Worm (Caenorhabditis elegans) whole organism, young adult: Measurements from ENCODE around the gene str-86.

Experiments used
- C06A6.2 ChIP-seq: fragments of 200-800 bp; sonication (Bioruptor generic); conservative IDR thresholded peaks from 2 replicates; pipeline ENCODE4 v1.3.6; 2022; ENCODE audit warnings: missing genetic modification characterization, missing compliant biosample characterization
- D2030.7 ChIP-seq: fragments of 200-800 bp; sonication (Bioruptor generic); IDR thresholded peaks from 2 replicates; pipeline ENCODE4 v1.3.6; 2022; ENCODE audit warnings: missing genetic modification reagents, missing genetic modification characterization, missing compliant biosample characterization
- F10E7.11 ChIP-seq: sonication (generic microtip); optimal IDR thresholded peaks from 2 replicates; lab custom pipeline; 2017; ENCODE audit warnings: mild to moderate bottlenecking, missing genetic modification characterization, moderate library complexity, missing compliant biosample characterization
- F33H1.4 ChIP-seq: fragments of 200-800 bp; sonication (Bioruptor generic); IDR thresholded peaks from 2 replicates; pipeline ENCODE4 v1.3.6; 2022; ENCODE audit warnings: missing genetic modification reagents, missing genetic modification characterization, missing compliant biosample characterization
- F52B5.7 ChIP-seq: sonication (generic microtip); optimal IDR thresholded peaks from 2 replicates; lab custom pipeline; 2016; ENCODE audit warnings: mild to moderate bottlenecking, missing genetic modification characterization, missing compliant biosample characterization
- F57C9.4 ChIP-seq: sonication (generic microtip); optimal IDR thresholded peaks from 2 replicates; lab custom pipeline; 2017; ENCODE audit warnings: mild to moderate bottlenecking, missing genetic modification characterization, missing compliant biosample characterization
- Y53F4B.3 ChIP-seq: fragments of 200-800 bp; sonication (Bioruptor generic); IDR thresholded peaks from 2 replicates; pipeline ENCODE4 v1.3.6; 2022; ENCODE audit warnings: missing genetic modification reagents, missing genetic modification characterization, missing compliant biosample characterization
- Y56A3A.18 ChIP-seq: fragments of 200-800 bp; sonication (Bioruptor generic); IDR thresholded peaks from 2 replicates; pipeline ENCODE4 v1.3.6; 2022; ENCODE audit warnings: missing genetic modification reagents, missing genetic modification characterization, missing compliant biosample characterization
- Y67H2A.10 ChIP-seq: fragments of 200-800 bp; sonication (Bioruptor generic); conservative IDR thresholded peaks from 2 replicates; pipeline ENCODE4 v1.3.6; 2022; ENCODE audit warnings: missing genetic modification reagents, missing genetic modification characterization, missing compliant biosample characterization
- Y79H2A.3 ChIP-seq: fragments of 200-800 bp; sonication (Bioruptor generic); conservative IDR thresholded peaks from 2 replicates; pipeline ENCODE4 v1.3.6; 2022; ENCODE audit warnings: missing genetic modification reagents, missing genetic modification characterization, missing compliant biosample characterization
- ZK185.1 ChIP-seq: sonication (generic microtip); optimal IDR thresholded peaks from 2 replicates; lab custom pipeline; 2016; ENCODE audit warnings: mild to moderate bottlenecking, missing genetic modification characterization, missing compliant biosample characterization; ENCODE audit not compliant: poor library complexity, severe bottlenecking
- akir-1 ChIP-seq: fragments of 200-800 bp; sonication (Bioruptor generic); optimal IDR thresholded peaks from 2 replicates; lab custom pipeline; 2018; ENCODE audit warnings: mild to moderate bottlenecking, missing genetic modification characterization, moderate library complexity, missing compliant biosample characterization
- ama-1 ChIP-seq, 3 experiments: fragments of 150-350 bp in 1 of 3; sonication (generic microtip) in 2 of 3; optimal IDR thresholded peaks; 2 replicates each; lab custom pipeline; 2014 to 2018; ENCODE audit warnings: missing biosample characterization in 2 of 3, missing genetic modification characterization in 2 of 3, missing genetic modification reagents in 2 of 3
- aptf-3 ChIP-seq: fragments of 200-800 bp; sonication (Bioruptor generic); IDR thresholded peaks from 2 replicates; pipeline ENCODE4 v1.3.6; 2022; ENCODE audit warnings: missing genetic modification characterization, missing compliant biosample characterization
- atf-7 ChIP-seq: sonication (generic microtip); optimal IDR thresholded peaks from 2 replicates; lab custom pipeline; 2017; ENCODE audit warnings: mild to moderate bottlenecking, missing genetic modification characterization, missing compliant biosample characterization
- athp-1 ChIP-seq: sonication (generic microtip); optimal IDR thresholded peaks from 2 replicates; lab custom pipeline; 2017; ENCODE audit warnings: mild to moderate bottlenecking, missing genetic modification characterization, missing compliant biosample characterization
- attf-6 ChIP-seq: fragments of 200-800 bp; sonication (Bioruptor generic); IDR thresholded peaks from 2 replicates; pipeline ENCODE4 v1.3.6; 2022; ENCODE audit warnings: missing genetic modification reagents, missing genetic modification characterization, missing compliant biosample characterization
- bed-2 ChIP-seq: fragments of 200-800 bp; sonication (Bioruptor generic); IDR thresholded peaks from 2 replicates; pipeline ENCODE4 v1.3.6; 2022; ENCODE audit warnings: missing genetic modification reagents, missing genetic modification characterization, missing compliant biosample characterization
- ccch-3 ChIP-seq: fragments of 200-800 bp; sonication (Bioruptor generic); optimal IDR thresholded peaks from 2 replicates; lab custom pipeline; 2018; ENCODE audit warnings: mild to moderate bottlenecking, missing genetic modification characterization, missing compliant biosample characterization
- cebp-2 ChIP-seq: fragments of 200-800 bp; sonication (Bioruptor generic); IDR thresholded peaks from 2 replicates; pipeline ENCODE4 v1.3.6; 2022; ENCODE audit warnings: missing genetic modification characterization, missing compliant biosample characterization
- ceh-100 ChIP-seq: fragments of 200-800 bp; sonication (Bioruptor generic); IDR thresholded peaks from 2 replicates; pipeline ENCODE4 v1.3.6; 2022; ENCODE audit warnings: missing genetic modification reagents, missing genetic modification characterization, missing compliant biosample characterization
- ceh-27 ChIP-seq: fragments of 200-800 bp; sonication (Bioruptor generic); optimal IDR thresholded peaks from 2 replicates; lab custom pipeline; 2018; ENCODE audit warnings: mild to moderate bottlenecking, missing genetic modification characterization, moderate library complexity, missing compliant biosample characterization
- ceh-91 ChIP-seq: fragments of 200-800 bp; sonication (Bioruptor generic); IDR thresholded peaks from 2 replicates; pipeline ENCODE4 v1.3.6; 2022; ENCODE audit warnings: missing genetic modification reagents, missing genetic modification characterization, missing compliant biosample characterization
- die-1 ChIP-seq: sonication (generic microtip); optimal IDR thresholded peaks from 2 replicates; lab custom pipeline; 2016; ENCODE audit warnings: missing genotype, mild to moderate bottlenecking, missing genetic modification characterization, missing compliant biosample characterization
- dox-1 ChIP-seq: fragments of 200-800 bp; sonication (Bioruptor generic); IDR thresholded peaks from 2 replicates; pipeline ENCODE4 v1.3.6; 2022; ENCODE audit warnings: missing genetic modification reagents, missing genetic modification characterization, missing compliant biosample characterization
- efl-1 ChIP-seq: fragments of 150-350 bp; optimal IDR thresholded peaks from 2 replicates; lab custom pipeline; 2014; ENCODE audit warnings: missing biosample characterization, missing genetic modification reagents, missing genetic modification characterization
- egl-18 ChIP-seq: fragments of 200-800 bp; sonication (Bioruptor generic); IDR thresholded peaks from 2 replicates; pipeline ENCODE4 v1.3.6; 2022; ENCODE audit warnings: missing genetic modification reagents, missing genetic modification characterization, missing compliant biosample characterization
- ekl-4 ChIP-seq: fragments of 200-800 bp; sonication (Bioruptor generic); IDR thresholded peaks from 2 replicates; pipeline ENCODE4 v1.3.6; 2022; ENCODE audit warnings: missing genetic modification reagents, missing genetic modification characterization, missing compliant biosample characterization
- fkh-3 ChIP-seq: sonication (generic microtip); optimal IDR thresholded peaks from 2 replicates; lab custom pipeline; 2016; ENCODE audit warnings: mild to moderate bottlenecking, missing genetic modification characterization, missing compliant biosample characterization
- him-1 ChIP-seq: sonication (generic microtip); optimal IDR thresholded peaks from 2 replicates; lab custom pipeline; 2016; ENCODE audit warnings: missing genotype, missing genetic modification reagents, missing genetic modification characterization, missing compliant biosample characterization
- hmg-1.2 ChIP-seq: fragments of 200-800 bp; sonication (Bioruptor generic); IDR thresholded peaks from 2 replicates; pipeline ENCODE4 v1.3.6; 2022; ENCODE audit warnings: missing genetic modification reagents, missing genetic modification characterization, missing compliant biosample characterization
- let-607 ChIP-seq, 2 experiments: fragments of 200-800 bp in 1 of 2; sonication (Bioruptor generic) in 1 of 2; sonication (generic microtip) in 1 of 2; optimal IDR thresholded peaks; 2 replicates each; lab custom pipeline; 2016 to 2018; ENCODE audit warnings: mild to moderate bottlenecking in 2 of 2, missing compliant biosample characterization in 2 of 2, missing genetic modification characterization in 2 of 2, moderate library complexity in 2 of 2, missing genotype in 1 of 2
- lin-26 ChIP-seq: fragments of 200-800 bp; sonication (Bioruptor generic); IDR thresholded peaks from 2 replicates; pipeline ENCODE4 v1.3.6; 2022; ENCODE audit warnings: missing genetic modification reagents, missing genetic modification characterization, missing compliant biosample characterization
- lin-54 ChIP-seq: fragments of 200-800 bp; sonication (Bioruptor generic); optimal IDR thresholded peaks from 2 replicates; lab custom pipeline; 2018; ENCODE audit warnings: mild to moderate bottlenecking, missing genetic modification characterization, missing compliant biosample characterization
- lir-1 ChIP-seq: fragments of 200-800 bp; sonication (Bioruptor generic); conservative IDR thresholded peaks from 2 replicates; pipeline ENCODE4 v1.3.6; 2022; ENCODE audit warnings: missing genetic modification reagents, missing genetic modification characterization, missing compliant biosample characterization
- madf-8 ChIP-seq: fragments of 200-800 bp; sonication (Bioruptor generic); conservative IDR thresholded peaks from 2 replicates; pipeline ENCODE4 v1.3.6; 2022; ENCODE audit warnings: missing genetic modification reagents, missing genetic modification characterization, missing compliant biosample characterization
- nfya-1 ChIP-seq: sonication (generic microtip); optimal IDR thresholded peaks from 2 replicates; lab custom pipeline; 2017; ENCODE audit warnings: antibody characterized with exemption, missing compliant biosample characterization, missing genetic modification characterization, borderline replicate concordance; ENCODE audit not compliant: insufficient read depth
- nhr-179 ChIP-seq: sonication (generic microtip); optimal IDR thresholded peaks from 2 replicates; lab custom pipeline; 2016; ENCODE audit warnings: mild to moderate bottlenecking, missing genetic modification characterization, missing compliant biosample characterization
- nhr-90 ChIP-seq: sonication (generic microtip); optimal IDR thresholded peaks from 2 replicates; lab custom pipeline; 2016; ENCODE audit warnings: missing genotype, mild to moderate bottlenecking, missing genetic modification characterization, missing compliant biosample characterization
- pha-4 ChIP-seq: fragments of 150-350 bp; sonication (generic microtip); optimal IDR thresholded peaks from 2 replicates; lab custom pipeline; 2014; ENCODE audit warnings: missing biosample characterization, missing genetic modification reagents, missing genetic modification characterization
- repo-1 ChIP-seq: sonication (generic microtip); optimal IDR thresholded peaks from 2 replicates; lab custom pipeline; 2017; ENCODE audit warnings: mild to moderate bottlenecking, missing genetic modification characterization, missing compliant biosample characterization
- sdz-38 ChIP-seq: sonication (generic microtip); optimal IDR thresholded peaks from 2 replicates; lab custom pipeline; 2016; ENCODE audit warnings: missing genotype, missing genetic modification characterization, missing compliant biosample characterization
- snpc-1.3 ChIP-seq: sonication (generic microtip); optimal IDR thresholded peaks from 2 replicates; lab custom pipeline; 2017; ENCODE audit warnings: missing genetic modification characterization, mild to moderate bottlenecking, missing compliant biosample characterization, antibody characterized with exemption, moderate library complexity, missing genotype, missing genetic modification reagents; ENCODE audit not compliant: insufficient read depth
- tbx-9 ChIP-seq: sonication (generic microtip); optimal IDR thresholded peaks from 2 replicates; lab custom pipeline; 2016; ENCODE audit warnings: borderline replicate concordance, missing genetic modification characterization, inconsistent platforms, missing compliant biosample characterization
- zfh-2 ChIP-seq: fragments of 200-800 bp; sonication (Bioruptor generic); conservative IDR thresholded peaks from 2 replicates; pipeline ENCODE4 v1.3.6; 2022; ENCODE audit warnings: missing genetic modification reagents, missing genetic modification characterization, missing compliant biosample characterization
- ztf-18 ChIP-seq: sonication (generic microtip); optimal IDR thresholded peaks from 2 replicates; lab custom pipeline; 2016; ENCODE audit warnings: missing genotype, mild to moderate bottlenecking, missing genetic modification characterization, missing compliant biosample characterization
- ztf-25 ChIP-seq: fragments of 200-800 bp; sonication (Bioruptor generic); IDR thresholded peaks from 2 replicates; pipeline ENCODE4 v1.3.6; 2022; ENCODE audit warnings: missing genetic modification reagents, missing genetic modification characterization, missing compliant biosample characterization
- ztf-28 ChIP-seq: fragments of 200-800 bp; sonication (Bioruptor generic); IDR thresholded peaks from 2 replicates; pipeline ENCODE4 v1.3.6; 2022; ENCODE audit warnings: missing genetic modification reagents, missing genetic modification characterization, missing compliant biosample characterization
- ztf-6 ChIP-seq: fragments of 200-800 bp; sonication (Bioruptor generic); IDR thresholded peaks from 2 replicates; pipeline ENCODE4 v1.3.6; 2022; ENCODE audit warnings: missing genetic modification reagents, missing genetic modification characterization, missing compliant biosample characterization

Gene str-86

ce11 chrV:8936184-8936589, 47.3 kb downstream of the str-86 start, which contains the start of gene unc-23:
unc-23 (plus strand) TSS chrV:8936359.
- TF ChIP-seq ceh-100: no peak
- peak; percentile 24 for TF ChIP-seq repo-1 (tag; lab: Kevin White, UChicago)
- TF ChIP-seq nhr-179 (tag; lab: Kevin White, UChicago): no peak
- TF ChIP-seq die-1 (tag; lab: Kevin White, UChicago): peak; percentile 10
- peak; percentile 89 for TF ChIP-seq zfh-2
- TF ChIP-seq snpc-1.3 (tag; lab: Kevin White, UChicago): peak; percentile 2
- peak; percentile 54 for TF ChIP-seq lin-54 (GFP tag; lab: Kevin White, UChicago)
- TF ChIP-seq Y53F4B.3: no peak
- peak; percentile 71 for TF ChIP-seq ZK185.1 (tag; lab: Kevin White, UChicago)
- TF ChIP-seq lin-26 (GFP tag; lab: Robert Waterston, UW): peak; percentile 64; the same call in 1 of the 2 replicates
- TF ChIP-seq cebp-2 (GFP tag; lab: Robert Waterston, UW): no peak
- TF ChIP-seq athp-1 (tag; lab: Kevin White, UChicago): no peak
- peak; percentile 87 for TF ChIP-seq atf-7 (tag; lab: Kevin White, UChicago)
- TF ChIP-seq tbx-9 (tag; lab: Kevin White, UChicago): no peak
- peak; percentile 66 for TF ChIP-seq C06A6.2 (GFP tag; lab: Robert Waterston, UW)
- TF ChIP-seq efl-1 (GFP tag; lab: Kevin White, UChicago): no peak
- no peak for TF ChIP-seq bed-2
- no peak for TF ChIP-seq ztf-28 (GFP tag; lab: Robert Waterston, UW)
- TF ChIP-seq sdz-38 (tag; lab: Kevin White, UChicago): no peak
- no peak for TF ChIP-seq F52B5.7
- peak; percentile 81 for TF ChIP-seq ekl-4 (GFP tag; lab: Robert Waterston, UW)
- TF ChIP-seq Y67H2A.10: 0 out of 2 replicates have a peak, but pooled peaks have one; percentile 59
- TF ChIP-seq aptf-3 (GFP tag; lab: Robert Waterston, UW): no peak
- TF ChIP-seq ztf-6 (GFP tag; lab: Robert Waterston, UW): no peak
- no peak for TF ChIP-seq F10E7.11 (tag; lab: Kevin White, UChicago)
- peak; percentile 64 for TF ChIP-seq dox-1 (GFP tag; lab: Robert Waterston, UW)
- no peak for TF ChIP-seq nfya-1 (tag; lab: Kevin White, UChicago)
- no peak for TF ChIP-seq lir-1
- no peak for TF ChIP-seq akir-1 (GFP tag; lab: Kevin White, UChicago)
- no peak for TF ChIP-seq ztf-25
- TF ChIP-seq hmg-1.2 (GFP tag; lab: Robert Waterston, UW): peak; percentile 85
- no peak for TF ChIP-seq ceh-91 (GFP tag; lab: Robert Waterston, UW)
- TF ChIP-seq F57C9.4 (tag; lab: Kevin White, UChicago): no peak
- no peak for TF ChIP-seq ceh-27
- TF ChIP-seq Y79H2A.3 (GFP tag; lab: Robert Waterston, UW): no peak
- no peak for TF ChIP-seq D2030.7 (GFP tag; lab: Robert Waterston, UW)
- TF ChIP-seq ama-1 (optimal IDR thresholded peaks at IDR 0.05; lab: Kevin White, UChicago): peak; percentile 54
- TF ChIP-seq ama-1 (GFP tag; optimal IDR thresholded peaks at IDR 0.05; lab: Kevin White, UChicago): no peak
- TF ChIP-seq madf-8 (GFP tag; lab: Robert Waterston, UW): no peak
- no peak for TF ChIP-seq ztf-18 (tag; lab: Kevin White, UChicago)
- peak; percentile 74 for TF ChIP-seq nhr-90
- peak; percentile 45 for TF ChIP-seq pha-4 (tag; lab: Kevin White, UChicago)
- TF ChIP-seq fkh-3 (tag; lab: Kevin White, UChicago): no peak
- TF ChIP-seq F33H1.4 (GFP tag; lab: Robert Waterston, UW): no peak
- no peak for TF ChIP-seq ccch-3 (GFP tag; lab: Kevin White, UChicago)
- TF ChIP-seq him-1 (tag; lab: Kevin White, UChicago): no peak
- TF ChIP-seq egl-18 (GFP tag; lab: Robert Waterston, UW): 0 out of 2 replicates have a peak, but pooled peaks have one; percentile 54
- TF ChIP-seq attf-6 (GFP tag; lab: Robert Waterston, UW): no peak
- TF ChIP-seq Y56A3A.18: no peak
- TF ChIP-seq let-607 (tag; optimal IDR thresholded peaks at IDR 0.05; lab: Kevin White, UChicago): peak; percentile 40 to 75
